Fruit fly (Drosophila melanogaster) whole organism, embryonic: ENCODE data around the gene mei-218.

Experiments used
- Atf6 ChIP-seq: fragments of 200-800 bp; sonication (Bioruptor generic); IDR thresholded peaks from 2 replicates; pipeline ENCODE4 v1.3.6; 2022; ENCODE audit warnings: missing biosample characterization, missing genetic modification characterization
- Bgb ChIP-seq: fragments of 200-800 bp; sonication (Bioruptor generic); IDR thresholded peaks from 2 replicates; pipeline ENCODE4 v1.3.6; 2022; ENCODE audit warnings: missing biosample characterization, missing genetic modification characterization; ENCODE audit not compliant: partially characterized antibody
- CG10209 ChIP-seq: fragments of 200-800 bp; sonication (Bioruptor generic); optimal IDR thresholded peaks from 3 replicates; lab custom pipeline; 2017; ENCODE audit warnings: missing biosample characterization, mild to moderate bottlenecking, missing genetic modification characterization, missing genetic modification reagents
- CG10274 ChIP-seq: fragments of 200-800 bp; sonication (Bioruptor generic); optimal IDR thresholded peaks from 3 replicates; lab custom pipeline; 2017; ENCODE audit warnings: missing biosample characterization, mild to moderate bottlenecking, missing genetic modification characterization
- CG11504 ChIP-seq: fragments of 200-800 bp; sonication (Bioruptor generic); optimal IDR thresholded peaks from 3 replicates; lab custom pipeline; 2019; ENCODE audit warnings: missing biosample characterization, mild to moderate bottlenecking, missing genetic modification characterization, moderate library complexity
- CG1529 ChIP-seq: fragments of 200-800 bp; sonication (Bioruptor generic); optimal IDR thresholded peaks from 3 replicates; lab custom pipeline; 2018; ENCODE audit warnings: missing biosample characterization, missing genetic modification characterization
- CG17328 ChIP-seq: fragments of 200-800 bp; sonication (Bioruptor generic); IDR thresholded peaks from 2 replicates; pipeline ENCODE4 v1.3.6; 2022; ENCODE audit warnings: missing biosample characterization, missing genetic modification characterization
- CG17568 ChIP-seq: fragments of 200-800 bp; sonication (Bioruptor generic); optimal IDR thresholded peaks from 2 replicates; lab custom pipeline; 2018; ENCODE audit warnings: missing biosample characterization, mild to moderate bottlenecking, missing genetic modification characterization, moderate library complexity
- CG17912 ChIP-seq: fragments of 200-800 bp; sonication (Bioruptor generic); optimal IDR thresholded peaks from 2 replicates; lab custom pipeline; 2018; ENCODE audit warnings: missing biosample characterization, mild to moderate bottlenecking, missing genetic modification characterization
- CG2129 ChIP-seq: fragments of 200-800 bp; sonication (Bioruptor generic); IDR thresholded peaks from 2 replicates; pipeline ENCODE4 v1.3.6; 2022; ENCODE audit warnings: missing biosample characterization, missing genetic modification characterization; ENCODE audit not compliant: partially characterized antibody
- CG2875 ChIP-seq: fragments of 200-800 bp; sonication (Bioruptor generic); optimal IDR thresholded peaks from 2 replicates; lab custom pipeline; 2017; ENCODE audit warnings: missing biosample characterization, mild to moderate bottlenecking, missing genetic modification characterization, missing genetic modification reagents
- CG30020 ChIP-seq: fragments of 200-800 bp; optimal IDR thresholded peaks from 2 replicates; lab custom pipeline; 2019; ENCODE audit warnings: missing biosample characterization, mild to moderate bottlenecking, missing genetic modification characterization, moderate library complexity
- CG31388 ChIP-seq: fragments of 200-800 bp; sonication (Bioruptor generic); optimal IDR thresholded peaks from 2 replicates; lab custom pipeline; 2016; ENCODE audit warnings: missing biosample characterization, missing genetic modification characterization
- CG3163 ChIP-seq: fragments of 200-800 bp; sonication (Bioruptor generic); optimal IDR thresholded peaks from 3 replicates; lab custom pipeline; 2016; ENCODE audit warnings: missing biosample characterization, missing genetic modification characterization
- CG33557 ChIP-seq: fragments of 200-800 bp; sonication (Bioruptor generic); optimal IDR thresholded peaks from 2 replicates; lab custom pipeline; 2019; ENCODE audit warnings: missing biosample characterization, mild to moderate bottlenecking, missing genetic modification characterization, moderate library complexity
- CG42726 ChIP-seq: fragments of 200-800 bp; sonication (Bioruptor generic); IDR thresholded peaks from 2 replicates; pipeline ENCODE4 v1.3.6; 2022; ENCODE audit warnings: missing biosample characterization, missing genetic modification characterization; ENCODE audit not compliant: partially characterized antibody
- CG6791 ChIP-seq: fragments of 200-800 bp; sonication (Bioruptor generic); IDR thresholded peaks from 3 replicates; pipeline ENCODE4 v1.3.6; 2022; ENCODE audit warnings: missing biosample characterization, missing genetic modification characterization; ENCODE audit not compliant: partially characterized antibody
- Ets65A ChIP-seq: fragments of 200-800 bp; sonication (Bioruptor generic); peaks from one replicate; lab custom pipeline; 2016; ENCODE audit warnings: missing biosample characterization, missing genetic modification characterization
- Ets97D ChIP-seq: fragments of 200-800 bp; sonication (Bioruptor generic); optimal IDR thresholded peaks from 3 replicates; lab custom pipeline; 2016; ENCODE audit warnings: missing biosample characterization, missing genetic modification characterization
- Mad ChIP-seq: fragments of 200-800 bp; sonication (Bioruptor generic); optimal IDR thresholded peaks from 2 replicates; lab custom pipeline; 2016; ENCODE audit warnings: missing biosample characterization, missing genetic modification characterization
- Oli ChIP-seq: fragments of 200-800 bp; sonication (Bioruptor generic); optimal IDR thresholded peaks from 2 replicates; lab custom pipeline; 2018; ENCODE audit warnings: missing biosample characterization, mild to moderate bottlenecking, missing genetic modification characterization, moderate library complexity
- Side ChIP-seq: fragments of 200-800 bp; sonication (Bioruptor generic); optimal IDR thresholded peaks from 2 replicates; lab custom pipeline; 2016; ENCODE audit warnings: missing biosample characterization, missing genetic modification characterization
- Sry-δ ChIP-seq: fragments of 200-800 bp; sonication (Bioruptor generic); optimal IDR thresholded peaks from 2 replicates; lab custom pipeline; 2016; ENCODE audit warnings: missing biosample characterization, missing genetic modification characterization
- Stat92E ChIP-seq, 3 experiments: fragments of >200 bp in 2 of 3; fragments of 200-800 bp in 1 of 3; sonication (Bioruptor generic) in 1 of 3; optimal IDR thresholded peaks; 2 replicates each; lab custom pipeline; 2017 to 2019; ENCODE audit warnings: missing biosample characterization in 3 of 3, missing genetic modification characterization in 3 of 3, mild to moderate bottlenecking in 1 of 3, moderate library complexity in 1 of 3
- ase ChIP-seq: fragments of 200-800 bp; sonication (Bioruptor generic); IDR thresholded peaks from 3 replicates; pipeline ENCODE4 v1.3.6; 2022; ENCODE audit warnings: missing biosample characterization, missing genetic modification characterization
- bcd ChIP-seq: fragments of 200-800 bp; sonication (Bioruptor generic); optimal IDR thresholded peaks from 2 replicates; lab custom pipeline; 2017; ENCODE audit warnings: missing biosample characterization, mild to moderate bottlenecking, missing genetic modification characterization
- cato ChIP-seq: fragments of 200-800 bp; sonication (Bioruptor generic); optimal IDR thresholded peaks from 2 replicates; lab custom pipeline; 2016; ENCODE audit warnings: missing biosample characterization, missing genetic modification characterization, borderline replicate concordance
- chm ChIP-seq: fragments of 200-800 bp; sonication (Bioruptor generic); IDR thresholded peaks from 2 replicates; pipeline ENCODE4 v1.3.6; 2022; ENCODE audit warnings: missing biosample characterization, missing genetic modification characterization
- disco-r ChIP-seq: fragments of 200-800 bp; sonication (Bioruptor generic); optimal IDR thresholded peaks from 2 replicates; lab custom pipeline; 2016; ENCODE audit warnings: missing biosample characterization, missing genetic modification characterization
- dpn ChIP-seq, 2 experiments: fragments of 200-800 bp; sonication (Bioruptor generic); optimal IDR thresholded peaks; 3 replicates each; lab custom pipeline; 2016; ENCODE audit warnings: missing biosample characterization in 2 of 2, missing genetic modification characterization in 2 of 2
- exex ChIP-seq: fragments of 200-800 bp; sonication (Bioruptor generic); optimal IDR thresholded peaks from 4 replicates; lab custom pipeline; 2018; ENCODE audit warnings: missing biosample characterization, mild to moderate bottlenecking, missing genetic modification characterization, moderate library complexity
- fru ChIP-seq: fragments of >200 bp; optimal IDR thresholded peaks from 2 replicates; lab custom pipeline; 2017
- gce ChIP-seq: fragments of 200-800 bp; sonication (Bioruptor generic); IDR thresholded peaks from 3 replicates; pipeline ENCODE4 v1.3.6; 2022; ENCODE audit warnings: missing biosample characterization, missing genetic modification characterization
- gsb ChIP-seq: fragments of 200-800 bp; sonication (Bioruptor generic); IDR thresholded peaks from 2 replicates; pipeline ENCODE4 v1.3.6; 2022; ENCODE audit warnings: missing biosample characterization, missing genetic modification characterization
- her ChIP-seq: fragments of 200-800 bp; sonication (Bioruptor generic); optimal IDR thresholded peaks from 2 replicates; lab custom pipeline; 2016; ENCODE audit warnings: missing biosample characterization, missing genetic modification characterization
- kah ChIP-seq: fragments of 200-800 bp; sonication (Bioruptor generic); optimal IDR thresholded peaks from 2 replicates; lab custom pipeline; 2018; ENCODE audit warnings: missing biosample characterization, mild to moderate bottlenecking, missing genetic modification characterization
- lab ChIP-seq: fragments of 200-800 bp; sonication (Bioruptor generic); optimal IDR thresholded peaks from 3 replicates; lab custom pipeline; 2017; ENCODE audit warnings: missing biosample characterization, missing genetic modification characterization, mild to moderate bottlenecking, moderate library complexity, missing genetic modification reagents
- nerfin-2 ChIP-seq: fragments of 200-800 bp; sonication (Bioruptor generic); IDR thresholded peaks from 2 replicates; pipeline ENCODE4 v1.3.6; 2022; ENCODE audit warnings: missing biosample characterization, missing genetic modification characterization; ENCODE audit not compliant: partially characterized antibody
- seq ChIP-seq: fragments of 200-800 bp; sonication (Bioruptor generic); IDR thresholded peaks from 2 replicates; pipeline ENCODE4 v1.3.6; 2022; ENCODE audit warnings: missing biosample characterization, missing genetic modification characterization
- sim ChIP-seq: fragments of 200-800 bp; sonication (Bioruptor generic); IDR thresholded peaks from 2 replicates; pipeline ENCODE4 v1.3.6; 2022; ENCODE audit warnings: missing biosample characterization, missing genetic modification characterization
- tgo ChIP-seq: fragments of 200-800 bp; sonication (Bioruptor generic); IDR thresholded peaks from 3 replicates; pipeline ENCODE4 v1.3.6; 2022; ENCODE audit warnings: missing biosample characterization, missing genetic modification characterization
- tio ChIP-seq: fragments of 200-800 bp; sonication (Bioruptor generic); optimal IDR thresholded peaks from 2 replicates; lab custom pipeline; 2017; ENCODE audit warnings: missing biosample characterization, missing genetic modification characterization, inconsistent platforms
- trem ChIP-seq: fragments of 200-800 bp; optimal IDR thresholded peaks from 3 replicates; lab custom pipeline; 2019; ENCODE audit warnings: missing biosample characterization, mild to moderate bottlenecking, missing genetic modification characterization, moderate library complexity
- ttk ChIP-seq: fragments of 200-800 bp; sonication (Bioruptor generic); IDR thresholded peaks from 2 replicates; pipeline ENCODE4 v2.1.2; 2022; ENCODE audit warnings: missing biosample characterization, missing genetic modification characterization
- usp ChIP-seq: fragments of >200 bp; optimal IDR thresholded peaks from 2 replicates; lab custom pipeline; 2017; ENCODE audit warnings: missing biosample characterization, missing genetic modification characterization
- vnd ChIP-seq: fragments of 200-800 bp; sonication (Bioruptor generic); IDR thresholded peaks from 3 replicates; pipeline ENCODE4 v1.3.6; 2022; ENCODE audit warnings: missing biosample characterization, missing genetic modification characterization; ENCODE audit not compliant: partially characterized antibody
- wek ChIP-seq: fragments of 200-800 bp; sonication (Bioruptor generic); optimal IDR thresholded peaks from 3 replicates; lab custom pipeline; 2018; ENCODE audit warnings: missing biosample characterization, mild to moderate bottlenecking, missing genetic modification characterization, moderate library complexity
- z ChIP-seq: fragments of 200-800 bp; sonication (Bioruptor generic); IDR thresholded peaks from 3 replicates; pipeline ENCODE4 v1.3.6; 2022; ENCODE audit warnings: missing biosample characterization, missing genetic modification characterization

mei-218 gene

DNA sequence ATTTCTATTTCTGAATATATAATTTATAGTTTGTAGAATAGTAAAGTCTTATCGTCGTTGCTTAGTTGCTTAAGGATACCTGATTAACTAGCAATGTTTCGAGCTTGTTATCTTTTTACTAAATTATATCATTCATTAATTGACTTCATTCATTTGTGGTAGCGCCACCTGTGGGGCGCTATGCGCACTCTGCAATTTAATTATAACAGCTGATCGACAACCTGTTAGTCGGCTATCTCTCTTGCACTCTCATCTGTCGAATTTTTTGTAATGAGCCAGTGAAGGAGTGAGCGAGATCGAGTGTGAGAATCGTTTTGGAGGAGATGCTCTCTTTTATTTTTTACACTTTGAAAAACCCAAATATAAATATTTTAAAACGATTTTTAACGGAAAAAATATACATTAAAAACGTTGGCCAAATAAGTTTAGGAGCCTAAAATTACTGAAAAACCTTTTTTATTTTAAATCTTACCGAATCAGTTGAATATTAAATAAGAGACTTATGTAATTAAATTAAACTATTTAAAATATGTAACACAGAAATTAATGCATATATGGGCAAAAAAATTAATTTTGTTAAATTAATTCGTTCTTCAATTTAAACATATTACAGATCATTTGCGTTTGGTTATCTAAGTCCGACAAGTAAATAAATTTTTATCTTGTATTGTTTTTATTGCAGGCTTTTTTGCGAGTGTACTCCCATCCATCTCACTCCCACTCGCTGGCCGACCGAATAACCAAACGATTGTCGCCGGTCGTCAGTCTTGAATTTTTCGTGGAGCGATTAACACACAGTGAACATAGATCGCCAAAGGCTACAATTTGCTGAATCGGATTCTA is 51.5 kb downstream of the mei-218 start, which contains the start of the genes CG16700 and CG4991 (continued):
- TF ChIP-seq sim (GFP tag; lab: Robert Waterston, UW), result 0 out of 2 replicates have a peak, but pooled peaks have one; percentile 6
- TF ChIP-seq tio (GFP tag; lab: Kevin White, UChicago), result peak; percentile 83
- TF ChIP-seq Side (GFP tag; lab: Kevin White, UChicago), result no peak
- 0 out of 2 replicates have a peak, but pooled peaks have one; percentile 42 for TF ChIP-seq gsb (GFP tag; lab: Robert Waterston, UW)
- TF ChIP-seq CG33557 (GFP tag; lab: Kevin White, UChicago), result peak; percentile 72
- peak; percentile 85 for TF ChIP-seq Oli (tag; lab: Kevin White, UChicago)
- TF ChIP-seq CG17328 (GFP tag; lab: Robert Waterston, UW), result 0 out of 2 replicates have a peak, but pooled peaks have one; percentile 21
- TF ChIP-seq gce, result no peak
- TF ChIP-seq CG17912 (GFP tag; lab: Kevin White, UChicago), result no peak
- TF ChIP-seq z, result no peak
- no peak for TF ChIP-seq usp (GFP tag; lab: Kevin White, UChicago)
- TF ChIP-seq chm (GFP tag; lab: Robert Waterston, UW), result no peak
- no peak for TF ChIP-seq Ets97D (GFP tag; lab: Kevin White, UChicago)
- peak; percentile 80 for TF ChIP-seq CG10209 (GFP tag; lab: Kevin White, UChicago)
- TF ChIP-seq CG17568, result no peak
- TF ChIP-seq CG6791 (GFP tag; lab: Robert Waterston, UW), result no peak
- peak; percentile 62 for TF ChIP-seq ttk (GFP tag; lab: Robert Waterston, UW)
- TF ChIP-seq kah, result peak; percentile 98
- no peak for TF ChIP-seq CG42726 (GFP tag; lab: Robert Waterston, UW)
- TF ChIP-seq trem (tag; lab: Kevin White, UChicago), result peak; percentile 39
- TF ChIP-seq seq (GFP tag; lab: Robert Waterston, UW), result no peak
- no peak for TF ChIP-seq her (GFP tag; lab: Kevin White, UChicago)
- TF ChIP-seq CG1529 (GFP tag; lab: Kevin White, UChicago), result peak; percentile 66
- no peak for TF ChIP-seq nerfin-2 (GFP tag; lab: Robert Waterston, UW)
- TF ChIP-seq Bgb, result no peak
- no peak for TF ChIP-seq CG2129
- peak; percentile 90 for TF ChIP-seq CG11504 (tag; lab: Kevin White, UChicago)
- no peak for TF ChIP-seq cato (GFP tag; lab: Kevin White, UChicago)
- TF ChIP-seq dpn (GFP tag; optimal IDR thresholded peaks at IDR 0.05; lab: Kevin White, UChicago), result peak; percentile 5 to 69
- peak in 1 of 3 experiments; percentile 57 for TF ChIP-seq Stat92E (GFP tag; optimal IDR thresholded peaks at IDR 0.05; lab: Kevin White, UChicago)
- TF ChIP-seq Mad (GFP tag; lab: Kevin White, UChicago), result no peak
- TF ChIP-seq fru (lab: Kevin White, UChicago), result no peak
- TF ChIP-seq Ets65A, result no peak
- TF ChIP-seq bcd (GFP tag; lab: Kevin White, UChicago), result peak; percentile 85
- TF ChIP-seq wek, result no peak
- peak; percentile 16 for TF ChIP-seq CG31388 (GFP tag; lab: Kevin White, UChicago)
- no peak for TF ChIP-seq Sry-δ (GFP tag; lab: Kevin White, UChicago)
- TF ChIP-seq CG30020 (tag; lab: Kevin White, UChicago), result peak; percentile 69
- TF ChIP-seq CG3163, result no peak
- peak; percentile 58; the same call in 1 of the 2 replicates for TF ChIP-seq Atf6 (GFP tag; lab: Robert Waterston, UW)
- peak; percentile 54 for TF ChIP-seq CG2875 (GFP tag; lab: Kevin White, UChicago)
- TF ChIP-seq ase (GFP tag; lab: Robert Waterston, UW), result peak; percentile 59; the same call in 2 of the 3 replicates
- no peak for TF ChIP-seq disco-r (GFP tag; lab: Kevin White, UChicago)
- TF ChIP-seq exex (tag; lab: Kevin White, UChicago), result peak; percentile 35
- TF ChIP-seq tgo (GFP tag; lab: Robert Waterston, UW), result peak; percentile 76
- no peak for TF ChIP-seq vnd
- peak; percentile 41 for TF ChIP-seq CG10274
- peak; percentile 82 for TF ChIP-seq lab
